Fruit fly (Drosophila melanogaster) whole organism, embryonic: Measurements from ENCODE around the gene Mco4.
A peak's percentile ranks its signal among the peaks of the same experiment; 100 is the strongest.

Experiments used
- Bdp1 ChIP-seq: fragments of 200-800 bp; sonication (Bioruptor generic); optimal IDR thresholded peaks from 3 replicates; lab custom pipeline; 2016; ENCODE audit warnings: missing biosample characterization, missing genetic modification characterization
- CG10267 ChIP-seq: fragments of 200-800 bp; sonication (Bioruptor generic); optimal IDR thresholded peaks from 2 replicates; lab custom pipeline; 2018; ENCODE audit warnings: missing biosample characterization, mild to moderate bottlenecking, missing genetic modification characterization, moderate library complexity
- CG10274 ChIP-seq: fragments of 200-800 bp; sonication (Bioruptor generic); optimal IDR thresholded peaks from 3 replicates; lab custom pipeline; 2017; ENCODE audit warnings: missing biosample characterization, mild to moderate bottlenecking, missing genetic modification characterization
- CG10321 ChIP-seq: fragments of 200-800 bp; sonication (Bioruptor generic); IDR thresholded peaks from 2 replicates; pipeline ENCODE4 v1.3.6; 2022; ENCODE audit warnings: missing biosample characterization, missing genetic modification characterization
- CG10543 ChIP-seq: fragments of 200-800 bp; sonication (Bioruptor generic); optimal IDR thresholded peaks from 3 replicates; lab custom pipeline; 2017; ENCODE audit warnings: missing biosample characterization, mild to moderate bottlenecking, missing genetic modification characterization, moderate library complexity
- CG12769 ChIP-seq: fragments of 200-800 bp; sonication (Bioruptor generic); optimal IDR thresholded peaks from 2 replicates; lab custom pipeline; 2019; ENCODE audit warnings: missing biosample characterization, mild to moderate bottlenecking, missing genetic modification characterization, moderate library complexity
- CG13287 ChIP-seq: fragments of 200-800 bp; sonication (Bioruptor generic); IDR thresholded peaks from 2 replicates; pipeline ENCODE4 v1.3.6; 2022; ENCODE audit warnings: missing biosample characterization, missing genetic modification characterization; ENCODE audit not compliant: partially characterized antibody
- CG15011 ChIP-seq: fragments of 200-800 bp; sonication (Bioruptor generic); optimal IDR thresholded peaks from 3 replicates; lab custom pipeline; 2018; ENCODE audit warnings: missing biosample characterization, mild to moderate bottlenecking, missing genetic modification characterization
- CG1603 ChIP-seq: fragments of 200-800 bp; sonication (Bioruptor generic); optimal IDR thresholded peaks from 2 replicates; lab custom pipeline; 2019; ENCODE audit warnings: missing biosample characterization, mild to moderate bottlenecking, missing genetic modification characterization, moderate library complexity
- CG2199 ChIP-seq: fragments of 200-800 bp; sonication (Bioruptor generic); IDR thresholded peaks from 3 replicates; pipeline ENCODE4 v1.3.6; 2022; ENCODE audit warnings: missing biosample characterization, missing genetic modification characterization
- CG2875 ChIP-seq: fragments of 200-800 bp; sonication (Bioruptor generic); optimal IDR thresholded peaks from 2 replicates; lab custom pipeline; 2017; ENCODE audit warnings: missing biosample characterization, mild to moderate bottlenecking, missing genetic modification characterization, missing genetic modification reagents
- CG32532 ChIP-seq: fragments of 200-800 bp; sonication (Bioruptor generic); IDR thresholded peaks from 2 replicates; pipeline ENCODE4 v1.3.6; 2022; ENCODE audit warnings: missing biosample characterization, missing genetic modification characterization
- CG4328 ChIP-seq: fragments of 200-800 bp; sonication (Bioruptor generic); optimal IDR thresholded peaks from 3 replicates; lab custom pipeline; 2017; ENCODE audit warnings: missing biosample characterization, missing genetic modification reagents, missing genetic modification characterization
- CG7271 ChIP-seq: fragments of 200-800 bp; sonication (Bioruptor generic); optimal IDR thresholded peaks from 2 replicates; lab custom pipeline; 2018; ENCODE audit warnings: missing biosample characterization, mild to moderate bottlenecking, missing genetic modification characterization, moderate library complexity
- Dp ChIP-seq: fragments of 200-800 bp; sonication (Bioruptor generic); optimal IDR thresholded peaks from 2 replicates; lab custom pipeline; 2018; ENCODE audit warnings: missing biosample characterization, mild to moderate bottlenecking, missing genetic modification characterization, moderate library complexity
- Drgx ChIP-seq: fragments of 200-800 bp; sonication (Bioruptor generic); IDR thresholded peaks from 2 replicates; pipeline ENCODE4 v1.3.6; 2022; ENCODE audit warnings: missing biosample characterization, missing genetic modification characterization
- Hmr ChIP-seq: fragments of 200-800 bp; sonication (Bioruptor generic); optimal IDR thresholded peaks from 3 replicates; lab custom pipeline; 2017; ENCODE audit warnings: mild to moderate bottlenecking, missing biosample characterization, missing genetic modification reagents, missing genetic modification characterization
- NFAT ChIP-seq: fragments of 200-800 bp; sonication (Bioruptor generic); IDR thresholded peaks from 2 replicates; pipeline ENCODE4 v1.3.6; 2022; ENCODE audit warnings: missing biosample characterization, missing genetic modification characterization
- Optix ChIP-seq: fragments of 200-800 bp; sonication (Bioruptor generic); IDR thresholded peaks from 3 replicates; pipeline ENCODE4 v1.3.6; 2022; ENCODE audit warnings: missing biosample characterization, missing genetic modification characterization
- Poxn ChIP-seq: fragments of 200-800 bp; sonication (Bioruptor generic); IDR thresholded peaks from 2 replicates; pipeline ENCODE4 v1.3.6; 2022; ENCODE audit warnings: missing biosample characterization, missing genetic modification characterization
- Six4 ChIP-seq: fragments of 200-800 bp; sonication (Bioruptor generic); optimal IDR thresholded peaks from 2 replicates; lab custom pipeline; 2016; ENCODE audit warnings: missing biosample characterization, missing genetic modification characterization
- Sox102F ChIP-seq: fragments of 200-800 bp; sonication (Bioruptor generic); optimal IDR thresholded peaks from 2 replicates; lab custom pipeline; 2018; ENCODE audit warnings: missing biosample characterization, mild to moderate bottlenecking, missing genetic modification characterization, moderate library complexity
- Spps ChIP-seq: fragments of 200-800 bp; sonication (Bioruptor generic); optimal IDR thresholded peaks from 2 replicates; lab custom pipeline; 2018; ENCODE audit warnings: missing biosample characterization, mild to moderate bottlenecking, missing genetic modification characterization
- Trl ChIP-seq, 3 experiments: fragments of >200 bp in 2 of 3; fragments of 200-800 bp in 1 of 3; sonication (Bioruptor generic) in 1 of 3; optimal IDR thresholded peaks; 2 replicates in 1 of 3; 3 replicates in 2 of 3; lab custom pipeline; 2016 to 2017; ENCODE audit warnings: missing biosample characterization in 1 of 3, missing genetic modification characterization in 1 of 3
- bbx ChIP-seq: fragments of 200-800 bp; sonication (Bioruptor generic); IDR thresholded peaks from 2 replicates; pipeline ENCODE4 v1.3.6; 2022; ENCODE audit warnings: missing biosample characterization, missing genetic modification characterization; ENCODE audit not compliant: partially characterized antibody
- br ChIP-seq: fragments of >200 bp; optimal IDR thresholded peaks from 2 replicates; lab custom pipeline; 2017
- cas ChIP-seq: fragments of 200-800 bp; sonication (Bioruptor generic); IDR thresholded peaks from 2 replicates; pipeline ENCODE4 v1.3.6; 2022; ENCODE audit warnings: missing biosample characterization, missing genetic modification characterization
- chinmo ChIP-seq: fragments of 200-800 bp; sonication (Bioruptor generic); IDR thresholded peaks from 4 replicates; pipeline ENCODE4 v1.3.6; 2022; ENCODE audit warnings: missing biosample characterization, missing genetic modification characterization; ENCODE audit not compliant: partially characterized antibody
- crol ChIP-seq: fragments of 200-800 bp; sonication (Bioruptor generic); IDR thresholded peaks from 2 replicates; pipeline ENCODE4 v1.3.6; 2022; ENCODE audit warnings: missing biosample characterization, missing genetic modification characterization
- esg ChIP-seq: fragments of 200-800 bp; sonication (Bioruptor generic); conservative IDR thresholded peaks from 2 replicates; pipeline ENCODE4 v1.3.6; 2022; ENCODE audit warnings: missing biosample characterization, missing genetic modification characterization
- hb ChIP-seq: fragments of 200-800 bp; sonication (Bioruptor generic); IDR thresholded peaks from 3 replicates; pipeline ENCODE4 v1.3.6; 2022; ENCODE audit warnings: missing biosample characterization, missing genetic modification characterization; ENCODE audit not compliant: partially characterized antibody
- jumu ChIP-seq: fragments of 200-800 bp; sonication (Bioruptor generic); optimal IDR thresholded peaks from 3 replicates; lab custom pipeline; 2016; ENCODE audit warnings: missing biosample characterization, missing genetic modification characterization
- kni ChIP-seq: fragments of 200-800 bp; sonication (Bioruptor generic); optimal IDR thresholded peaks from 3 replicates; lab custom pipeline; 2017; ENCODE audit warnings: mild to moderate bottlenecking, missing biosample characterization, missing genetic modification reagents, missing genetic modification characterization
- pfk ChIP-seq: fragments of 200-800 bp; sonication (Bioruptor generic); optimal IDR thresholded peaks from 2 replicates; lab custom pipeline; 2018; ENCODE audit warnings: missing biosample characterization, mild to moderate bottlenecking, missing genetic modification characterization, moderate library complexity
- pzg ChIP-seq: fragments of 200-800 bp; sonication (Bioruptor generic); optimal IDR thresholded peaks from 3 replicates; lab custom pipeline; 2018; ENCODE audit warnings: missing biosample characterization, mild to moderate bottlenecking, missing genetic modification characterization, moderate library complexity
- repo ChIP-seq: fragments of 200-800 bp; sonication (Bioruptor generic); optimal IDR thresholded peaks from 2 replicates; lab custom pipeline; 2016; ENCODE audit warnings: missing biosample characterization, missing genetic modification characterization
- row ChIP-seq: fragments of 200-800 bp; sonication (Bioruptor generic); IDR thresholded peaks from 3 replicates; pipeline ENCODE4 v1.3.6; 2022; ENCODE audit warnings: missing biosample characterization, missing genetic modification characterization
- sens ChIP-seq: fragments of 200-800 bp; sonication (Bioruptor generic); peaks from one replicate; lab custom pipeline; 2016; ENCODE audit warnings: missing biosample characterization, missing genetic modification characterization
- sna ChIP-seq: fragments of 200-800 bp; sonication (Bioruptor generic); IDR thresholded peaks from 2 replicates; pipeline ENCODE4 v1.3.6; 2022; ENCODE audit warnings: missing biosample characterization, missing genetic modification characterization; ENCODE audit not compliant: partially characterized antibody
- stc ChIP-seq: fragments of 200-800 bp; sonication (Bioruptor generic); IDR thresholded peaks from 2 replicates; pipeline ENCODE4 v1.3.6; 2022; ENCODE audit warnings: missing biosample characterization, missing genetic modification characterization
- vvl ChIP-seq: fragments of 200-800 bp; sonication (Bioruptor generic); IDR thresholded peaks from 2 replicates; pipeline ENCODE4 v1.3.6; 2022; ENCODE audit warnings: missing biosample characterization, missing genetic modification characterization
- yki ChIP-seq: fragments of >200 bp; optimal IDR thresholded peaks from 3 replicates; lab custom pipeline; 2018
- zen ChIP-seq: fragments of 200-800 bp; sonication (Bioruptor generic); optimal IDR thresholded peaks from 3 replicates; lab custom pipeline; 2018; ENCODE audit warnings: missing biosample characterization, mild to moderate bottlenecking, missing genetic modification characterization, moderate library complexity
- zf30C ChIP-seq: fragments of 200-800 bp; sonication (Bioruptor generic); optimal IDR thresholded peaks from 3 replicates; lab custom pipeline; 2018; ENCODE audit warnings: missing biosample characterization, mild to moderate bottlenecking, missing genetic modification characterization

The Mco4 gene

dm6 chrX:17841923-17842322 is 14.0 kb downstream of the Mco4 start, which contains the start of gene Taf9 (continued):
- TF ChIP-seq CG15011 (GFP tag; lab: Kevin White, UChicago) (no peak), repo (GFP tag; lab: Kevin White, UChicago) (no peak), CG10321 (GFP tag; lab: Robert Waterston, UW) (no peak), Trl (optimal IDR thresholded peaks at IDR 0.05; lab: Kevin White, UChicago) (no peak), Trl (GFP tag; optimal IDR thresholded peaks at IDR 0.05; lab: Kevin White, UChicago) (no peak), CG1603 (tag; lab: Kevin White, UChicago) (peak; percentile 56), Poxn (GFP tag; lab: Robert Waterston, UW) (no peak), CG13287 (GFP tag; lab: Robert Waterston, UW) (peak; percentile 95), CG32532 (GFP tag; lab: Robert Waterston, UW) (no peak), Optix (GFP tag; lab: Robert Waterston, UW) (no peak), row (GFP tag; lab: Robert Waterston, UW) (peak; percentile 28; the same call in 1 of the 3 replicates), sna (GFP tag; lab: Robert Waterston, UW) (peak; percentile 85), pzg (GFP tag; lab: Kevin White, UChicago) (peak; percentile 81)

DNA sequence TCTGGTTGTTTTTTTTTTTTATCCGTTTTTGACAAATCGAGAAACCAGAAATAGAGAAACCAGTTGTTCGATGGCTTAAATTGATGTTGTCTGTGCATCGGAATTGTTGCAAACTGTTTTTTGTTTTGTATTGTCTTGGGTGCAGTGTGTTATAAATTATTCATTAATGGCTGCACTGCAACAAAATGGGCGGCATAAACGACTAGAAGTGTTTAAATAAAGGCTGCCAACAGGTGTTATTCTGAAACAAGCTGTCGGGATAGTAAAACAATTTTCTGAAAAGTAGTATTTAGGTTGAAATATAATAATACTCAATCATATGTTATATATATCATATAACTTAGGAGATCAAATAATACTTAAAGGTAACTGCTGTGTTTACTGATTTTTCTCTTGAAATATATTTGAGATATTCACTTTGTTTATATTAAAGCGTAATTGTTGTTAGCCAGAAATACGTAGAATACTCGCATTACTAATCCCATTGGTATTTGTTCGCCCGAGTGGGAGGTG is 19.5 kb downstream of the Mco4 start:
- TF ChIP-seq cas (GFP tag; lab: Robert Waterston, UW) (no peak), Bdp1 (GFP tag; lab: Kevin White, UChicago) (no peak), vvl (GFP tag; lab: Robert Waterston, UW) (peak; percentile 72), CG10543 (no peak), Sox102F (GFP tag; lab: Kevin White, UChicago) (peak; percentile 6), pfk (GFP tag; lab: Kevin White, UChicago) (no peak), esg (GFP tag; lab: Robert Waterston, UW) (no peak), sens (peak; percentile 3), Drgx (GFP tag; lab: Robert Waterston, UW) (0 out of 2 replicates have a peak, but pooled peaks have one; percentile 9), jumu (no peak), zf30C (GFP tag; lab: Kevin White, UChicago) (peak; percentile 42), CG10267 (tag; lab: Kevin White, UChicago) (no peak)

- TF ChIP-seq CG2199 (GFP tag; lab: Robert Waterston, UW) (0 out of 3 replicates have a peak, but pooled peaks have one; percentile 12), CG10274 (GFP tag; lab: Kevin White, UChicago) (no peak)
These were observed 21.2 kb downstream of the Mco4 start for dm6 chrX:17834754-17835153.

DNA sequence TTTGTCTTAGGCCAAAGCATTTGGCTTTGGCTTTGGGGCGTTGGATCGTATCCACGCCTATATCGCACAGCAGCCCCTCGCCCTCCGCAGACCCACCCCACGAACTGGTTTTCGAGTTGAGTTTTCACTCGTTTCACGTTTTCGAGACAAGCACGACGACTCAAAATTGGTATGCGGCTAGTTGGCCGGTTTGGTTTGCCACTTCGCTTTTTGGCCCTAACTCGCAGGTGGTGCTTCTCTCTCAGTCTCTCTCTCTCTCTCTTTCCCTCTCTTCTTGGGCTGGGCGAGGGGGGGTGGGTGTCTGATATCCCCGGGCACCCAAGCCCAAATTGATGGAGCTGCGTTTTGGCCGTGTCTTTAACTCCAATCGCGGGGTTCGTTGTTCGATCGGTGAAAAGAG is 21.9 kb downstream of the Mco4 start:
- no peak for TF ChIP-seq cas (GFP tag; lab: Robert Waterston, UW)
- peak; percentile 67; the same call in 1 of the 4 replicates for TF ChIP-seq chinmo (GFP tag; lab: Robert Waterston, UW)
- TF ChIP-seq CG12769 (tag; lab: Kevin White, UChicago), result peak; percentile 37
- TF ChIP-seq CG4328, result no peak
- no peak for TF ChIP-seq CG7271 (tag; lab: Kevin White, UChicago)
- no peak for TF ChIP-seq CG2199 (GFP tag; lab: Robert Waterston, UW)
- TF ChIP-seq br (lab: Kevin White, UChicago), result no peak
- TF ChIP-seq hb, result no peak
- TF ChIP-seq CG2875 (GFP tag; lab: Kevin White, UChicago), result no peak
- no peak for TF ChIP-seq Hmr (GFP tag; lab: Kevin White, UChicago)
- no peak for TF ChIP-seq Six4
- peak; percentile 83 for TF ChIP-seq crol (GFP tag; lab: Robert Waterston, UW)
- no peak for TF ChIP-seq Spps
- TF ChIP-seq zen (tag; lab: Kevin White, UChicago), result no peak
- no peak for TF ChIP-seq NFAT (GFP tag; lab: Robert Waterston, UW)
- no peak for TF ChIP-seq yki (lab: Kevin White, UChicago)
- TF ChIP-seq Drgx (GFP tag; lab: Robert Waterston, UW), result no peak
- TF ChIP-seq Dp, result no peak
- TF ChIP-seq vvl (GFP tag; lab: Robert Waterston, UW), result peak; percentile 13; the same call in 1 of the 2 replicates
- TF ChIP-seq Trl (optimal IDR thresholded peaks at IDR 0.05; lab: Kevin White, UChicago), result peak; percentile 48 to 59
- TF ChIP-seq Trl (GFP tag; optimal IDR thresholded peaks at IDR 0.05; lab: Kevin White, UChicago), result no peak
- TF ChIP-seq bbx (GFP tag; lab: Robert Waterston, UW), result 0 out of 2 replicates have a peak, but pooled peaks have one; percentile 21
- peak; percentile 47 for TF ChIP-seq kni (GFP tag; lab: Kevin White, UChicago)
- TF ChIP-seq stc (GFP tag; lab: Robert Waterston, UW), result no peak
